Fruit fly (Drosophila melanogaster) whole organism, embryonic: ENCODE measurements around the gene CG3748.

Experiments used
- Abd-B ChIP-seq: fragments of 200-800 bp; sonication (Bioruptor generic); optimal IDR thresholded peaks from 2 replicates; lab custom pipeline; 2018; ENCODE audit warnings: missing biosample characterization, mild to moderate bottlenecking, missing genetic modification characterization, moderate library complexity
- Aef1 ChIP-seq: fragments of 200-800 bp; sonication (Bioruptor generic); IDR thresholded peaks from 3 replicates; pipeline ENCODE4 v1.3.6; 2022; ENCODE audit warnings: missing biosample characterization, missing genetic modification characterization
- Asciz ChIP-seq: fragments of 200-800 bp; sonication (Bioruptor generic); optimal IDR thresholded peaks from 2 replicates; lab custom pipeline; 2017; ENCODE audit warnings: missing biosample characterization, mild to moderate bottlenecking, missing genetic modification characterization, missing genetic modification reagents
- CG11247 ChIP-seq: fragments of 200-800 bp; sonication (Bioruptor generic); IDR thresholded peaks from 2 replicates; pipeline ENCODE4 v1.3.6; 2022; ENCODE audit warnings: missing biosample characterization, missing genetic modification characterization
- CG11456 ChIP-seq: fragments of 200-800 bp; sonication (Bioruptor generic); IDR thresholded peaks from 3 replicates; pipeline ENCODE4 v1.3.6; 2022; ENCODE audit warnings: missing biosample characterization, missing genetic modification characterization
- CG12155 ChIP-seq: fragments of 200-800 bp; sonication (Bioruptor generic); optimal IDR thresholded peaks from 3 replicates; lab custom pipeline; 2016; ENCODE audit warnings: missing biosample characterization, missing genetic modification characterization
- CG12219 ChIP-seq: fragments of 200-800 bp; sonication (Bioruptor generic); optimal IDR thresholded peaks from 3 replicates; lab custom pipeline; 2018; ENCODE audit warnings: missing biosample characterization, mild to moderate bottlenecking, missing genetic modification characterization
- CG1233 ChIP-seq: fragments of 200-800 bp; sonication (Bioruptor generic); optimal IDR thresholded peaks from 4 replicates; lab custom pipeline; 2018; ENCODE audit warnings: missing biosample characterization, mild to moderate bottlenecking, missing genetic modification characterization
- CG13296 ChIP-seq: fragments of 200-800 bp; sonication (Bioruptor generic); optimal IDR thresholded peaks from 3 replicates; lab custom pipeline; 2018; ENCODE audit warnings: missing biosample characterization, mild to moderate bottlenecking, missing genetic modification characterization
- CG13775 ChIP-seq: fragments of 200-800 bp; sonication (Bioruptor generic); optimal IDR thresholded peaks from 3 replicates; lab custom pipeline; 2017; ENCODE audit warnings: missing biosample characterization, mild to moderate bottlenecking, missing genetic modification characterization
- CG16863 ChIP-seq: fragments of 200-800 bp; sonication (Bioruptor generic); optimal IDR thresholded peaks from 3 replicates; lab custom pipeline; 2016; ENCODE audit warnings: missing biosample characterization, missing genetic modification characterization
- CG17568 ChIP-seq: fragments of 200-800 bp; sonication (Bioruptor generic); optimal IDR thresholded peaks from 2 replicates; lab custom pipeline; 2018; ENCODE audit warnings: missing biosample characterization, mild to moderate bottlenecking, missing genetic modification characterization, moderate library complexity
- CG17912 ChIP-seq: fragments of 200-800 bp; sonication (Bioruptor generic); optimal IDR thresholded peaks from 2 replicates; lab custom pipeline; 2018; ENCODE audit warnings: missing biosample characterization, mild to moderate bottlenecking, missing genetic modification characterization
- CG1832 ChIP-seq: fragments of 200-800 bp; sonication (Bioruptor generic); optimal IDR thresholded peaks from 2 replicates; lab custom pipeline; 2017; ENCODE audit warnings: missing biosample characterization, mild to moderate bottlenecking, missing genetic modification characterization, inconsistent platforms
- CG2712 ChIP-seq: fragments of 200-800 bp; optimal IDR thresholded peaks from 3 replicates; lab custom pipeline; 2019; ENCODE audit warnings: missing biosample characterization, mild to moderate bottlenecking, missing genetic modification characterization, moderate library complexity
- CG32772 ChIP-seq: fragments of 200-800 bp; sonication (Bioruptor generic); IDR thresholded peaks from 2 replicates; pipeline ENCODE4 v1.3.6; 2022; ENCODE audit warnings: missing biosample characterization, missing genetic modification characterization
- CG34376 ChIP-seq: fragments of 200-800 bp; sonication (Bioruptor generic); optimal IDR thresholded peaks from 2 replicates; lab custom pipeline; 2018; ENCODE audit warnings: missing biosample characterization, mild to moderate bottlenecking, missing genetic modification characterization
- CG43689 ChIP-seq: fragments of 200-800 bp; sonication (Bioruptor generic); IDR thresholded peaks from 2 replicates; pipeline ENCODE4 v1.3.6; 2022; ENCODE audit warnings: missing biosample characterization, missing genetic modification characterization
- CG6175 ChIP-seq: fragments of 200-800 bp; sonication (Bioruptor generic); IDR thresholded peaks from 3 replicates; pipeline ENCODE4 v1.3.6; 2022; ENCODE audit warnings: missing biosample characterization, missing genetic modification characterization
- CG7987 ChIP-seq: fragments of 200-800 bp; sonication (Bioruptor generic); optimal IDR thresholded peaks from 2 replicates; lab custom pipeline; 2018; ENCODE audit warnings: missing biosample characterization, mild to moderate bottlenecking, missing genetic modification characterization, moderate library complexity
- CG9215 ChIP-seq: fragments of 200-800 bp; sonication (Bioruptor generic); IDR thresholded peaks from 2 replicates; pipeline ENCODE4 v1.3.6; 2022; ENCODE audit warnings: missing biosample characterization, missing genetic modification characterization
- CG9797 ChIP-seq: fragments of 200-800 bp; sonication (Bioruptor generic); optimal IDR thresholded peaks from 3 replicates; lab custom pipeline; 2018; ENCODE audit warnings: missing biosample characterization, mild to moderate bottlenecking, missing genetic modification characterization
- CoRest ChIP-seq: fragments of 200-800 bp; sonication (Bioruptor generic); optimal IDR thresholded peaks from 3 replicates; lab custom pipeline; 2018; ENCODE audit warnings: missing biosample characterization, mild to moderate bottlenecking, missing genetic modification characterization, moderate library complexity
- D19B ChIP-seq: fragments of 200-800 bp; sonication (Bioruptor generic); optimal IDR thresholded peaks from 2 replicates; lab custom pipeline; 2017; ENCODE audit warnings: missing biosample characterization, mild to moderate bottlenecking, missing genetic modification characterization
- Dad ChIP-seq: fragments of 200-800 bp; sonication (Bioruptor generic); optimal IDR thresholded peaks from 3 replicates; lab custom pipeline; 2016; ENCODE audit warnings: missing biosample characterization, missing genetic modification characterization
- Fer3 ChIP-seq: fragments of 200-800 bp; sonication (Bioruptor generic); optimal IDR thresholded peaks from 2 replicates; lab custom pipeline; 2018; ENCODE audit warnings: missing biosample characterization, mild to moderate bottlenecking, missing genetic modification characterization, moderate library complexity
- HmgD ChIP-seq: fragments of 200-800 bp; sonication (Bioruptor generic); optimal IDR thresholded peaks from 3 replicates; lab custom pipeline; 2016; ENCODE audit warnings: missing biosample characterization, missing genetic modification characterization
- MTF-1 ChIP-seq: fragments of 200-800 bp; sonication (Bioruptor generic); optimal IDR thresholded peaks from 2 replicates; lab custom pipeline; 2018; ENCODE audit warnings: missing biosample characterization, mild to moderate bottlenecking, missing genetic modification characterization, borderline replicate concordance
- Nf-YB ChIP-seq: fragments of 200-800 bp; sonication (Bioruptor generic); optimal IDR thresholded peaks from 3 replicates; lab custom pipeline; 2019; ENCODE audit warnings: missing biosample characterization, mild to moderate bottlenecking, missing genetic modification characterization, moderate library complexity
- PHDP ChIP-seq: fragments of 200-800 bp; sonication (Bioruptor generic); optimal IDR thresholded peaks from 3 replicates; lab custom pipeline; 2018; ENCODE audit warnings: missing biosample characterization, mild to moderate bottlenecking, missing genetic modification characterization, moderate library complexity
- Spps ChIP-seq: fragments of 200-800 bp; sonication (Bioruptor generic); optimal IDR thresholded peaks from 2 replicates; lab custom pipeline; 2018; ENCODE audit warnings: missing biosample characterization, mild to moderate bottlenecking, missing genetic modification characterization
- Sry-δ ChIP-seq: fragments of 200-800 bp; sonication (Bioruptor generic); optimal IDR thresholded peaks from 2 replicates; lab custom pipeline; 2016; ENCODE audit warnings: missing biosample characterization, missing genetic modification characterization
- ash1 ChIP-seq: fragments of 200-800 bp; sonication (Bioruptor generic); optimal IDR thresholded peaks from 2 replicates; lab custom pipeline; 2018; ENCODE audit warnings: missing biosample characterization, mild to moderate bottlenecking, missing genetic modification characterization
- bbx ChIP-seq: fragments of 200-800 bp; sonication (Bioruptor generic); IDR thresholded peaks from 2 replicates; pipeline ENCODE4 v1.3.6; 2022; ENCODE audit warnings: missing biosample characterization, missing genetic modification characterization; ENCODE audit not compliant: partially characterized antibody
- cas ChIP-seq: fragments of 200-800 bp; sonication (Bioruptor generic); IDR thresholded peaks from 2 replicates; pipeline ENCODE4 v1.3.6; 2022; ENCODE audit warnings: missing biosample characterization, missing genetic modification characterization
- danr ChIP-seq: fragments of 200-800 bp; sonication (Bioruptor generic); IDR thresholded peaks from 2 replicates; pipeline ENCODE4 v1.3.6; 2022; ENCODE audit warnings: missing biosample characterization, missing genetic modification characterization
- dysf ChIP-seq: fragments of 200-800 bp; sonication (Bioruptor generic); IDR thresholded peaks from 3 replicates; pipeline ENCODE4 v1.3.6; 2022; ENCODE audit warnings: missing biosample characterization, missing genetic modification characterization
- fd102C ChIP-seq: fragments of 200-800 bp; sonication (Bioruptor generic); optimal IDR thresholded peaks from 2 replicates; lab custom pipeline; 2018; ENCODE audit warnings: missing biosample characterization, mild to moderate bottlenecking, missing genetic modification characterization, moderate library complexity
- fu2 ChIP-seq: fragments of 200-800 bp; sonication (Bioruptor generic); optimal IDR thresholded peaks from 2 replicates; lab custom pipeline; 2016; ENCODE audit warnings: missing biosample characterization, missing genetic modification characterization
- lab ChIP-seq: fragments of 200-800 bp; sonication (Bioruptor generic); optimal IDR thresholded peaks from 3 replicates; lab custom pipeline; 2017; ENCODE audit warnings: missing biosample characterization, missing genetic modification characterization, mild to moderate bottlenecking, moderate library complexity, missing genetic modification reagents
- nmo ChIP-seq: fragments of 200-800 bp; sonication (Bioruptor generic); optimal IDR thresholded peaks from 2 replicates; lab custom pipeline; 2018; ENCODE audit warnings: missing biosample characterization, mild to moderate bottlenecking, missing genetic modification characterization, moderate library complexity
- prd ChIP-seq, 3 experiments: fragments of >200 bp in 2 of 3; fragments of 200-800 bp in 1 of 3; sonication (Bioruptor generic) in 1 of 3; optimal IDR thresholded peaks in 2 of 3; IDR thresholded peaks in 1 of 3; 2 replicates in 2 of 3; 3 replicates in 1 of 3; pipeline versions ENCODE4 v1.3.6 to Lab custom; 2017 to 2022; ENCODE audit warnings: missing biosample characterization in 1 of 3, missing genetic modification characterization in 1 of 3
- repo ChIP-seq: fragments of 200-800 bp; sonication (Bioruptor generic); optimal IDR thresholded peaks from 2 replicates; lab custom pipeline; 2016; ENCODE audit warnings: missing biosample characterization, missing genetic modification characterization
- ro ChIP-seq: fragments of 200-800 bp; sonication (Bioruptor generic); IDR thresholded peaks from 2 replicates; pipeline ENCODE4 v1.3.6; 2022; ENCODE audit warnings: missing biosample characterization, missing genetic modification characterization
- scrt ChIP-seq: fragments of 200-800 bp; sonication (Bioruptor generic); optimal IDR thresholded peaks from 2 replicates; lab custom pipeline; 2018; ENCODE audit warnings: missing biosample characterization, mild to moderate bottlenecking, missing genetic modification characterization, moderate library complexity
- sisA ChIP-seq: fragments of 200-800 bp; sonication (Bioruptor generic); IDR thresholded peaks from 2 replicates; pipeline ENCODE4 v1.3.6; 2022; ENCODE audit warnings: missing biosample characterization, missing genetic modification characterization
- slp2 ChIP-seq: fragments of 200-800 bp; sonication (Bioruptor generic); optimal IDR thresholded peaks from 2 replicates; lab custom pipeline; 2016; ENCODE audit warnings: missing biosample characterization, missing genetic modification characterization
- sob ChIP-seq: fragments of 200-800 bp; sonication (Bioruptor generic); IDR thresholded peaks from 2 replicates; pipeline ENCODE4 v1.3.6; 2022; ENCODE audit warnings: missing biosample characterization, missing genetic modification characterization
- tgo ChIP-seq: fragments of 200-800 bp; sonication (Bioruptor generic); IDR thresholded peaks from 3 replicates; pipeline ENCODE4 v1.3.6; 2022; ENCODE audit warnings: missing biosample characterization, missing genetic modification characterization
- trem ChIP-seq: fragments of 200-800 bp; optimal IDR thresholded peaks from 3 replicates; lab custom pipeline; 2019; ENCODE audit warnings: missing biosample characterization, mild to moderate bottlenecking, missing genetic modification characterization, moderate library complexity

The CG3748 gene

dm6 chr2L:9387240-9387672 is 44.6 kb downstream of the CG3748 start, which contains the start of gene Aldh (continued):
- TF ChIP-seq fd102C (GFP tag; lab: Kevin White, UChicago) (no peak), Spps (tag; lab: Kevin White, UChicago) (no peak), CG12219 (GFP tag; lab: Kevin White, UChicago) (no peak), cas (GFP tag; lab: Robert Waterston, UW) (no peak), CG43689 (no peak), Abd-B (GFP tag; lab: Kevin White, UChicago) (no peak), CG17568 (GFP tag; lab: Kevin White, UChicago) (no peak), Aef1 (GFP tag; lab: Robert Waterston, UW) (no peak), dysf (GFP tag; lab: Robert Waterston, UW) (peak; percentile 53; the same call in 2 of the 3 replicates), prd (optimal IDR thresholded peaks at IDR 0.05; lab: Kevin White, UChicago) (no peak), prd (GFP tag; IDR thresholded peaks at IDR 0.05; lab: Robert Waterston, UW) (peak; percentile 37; the same call in 1 of the 3 replicates), HmgD (GFP tag; lab: Kevin White, UChicago) (no peak), sisA (GFP tag; lab: Robert Waterston, UW) (no peak), fu2 (GFP tag; lab: Kevin White, UChicago) (no peak), ro (GFP tag; lab: Robert Waterston, UW) (no peak), nmo (GFP tag; lab: Kevin White, UChicago) (peak; percentile 19), sob (GFP tag; lab: Robert Waterston, UW) (peak; percentile 40), Dad (GFP tag; lab: Kevin White, UChicago) (no peak), Sry-δ (GFP tag; lab: Kevin White, UChicago) (no peak), CG32772 (GFP tag; lab: Robert Waterston, UW) (0 out of 2 replicates have a peak, but pooled peaks have one; percentile 5), CG2712 (no peak), CG11247 (GFP tag; lab: Robert Waterston, UW) (no peak), ash1 (GFP tag; lab: Kevin White, UChicago) (no peak), CG13775 (GFP tag; lab: Kevin White, UChicago) (peak; percentile 27), PHDP (tag; lab: Kevin White, UChicago) (peak; percentile 62), Nf-YB (GFP tag; lab: Kevin White, UChicago) (no peak), CG7987 (GFP tag; lab: Kevin White, UChicago) (no peak), scrt (GFP tag; lab: Kevin White, UChicago) (peak; percentile 12), D19B (peak; percentile 43), MTF-1 (no peak), CoRest (peak; percentile 58), repo (GFP tag; lab: Kevin White, UChicago) (no peak), lab (GFP tag; lab: Kevin White, UChicago) (peak; percentile 52), CG9215 (peak; percentile 29; the same call in 1 of the 2 replicates), CG6175 (0 out of 3 replicates have a peak, but pooled peaks have one; percentile 34)

- TF ChIP-seq CG9797 (GFP tag; lab: Kevin White, UChicago) (no peak), bbx (no peak), CG13296 (GFP tag; lab: Kevin White, UChicago) (no peak), CG12155 (GFP tag; lab: Kevin White, UChicago) (peak; percentile 81), Fer3 (peak; percentile 78), CG1233 (peak; percentile 40), CG11456 (GFP tag; lab: Robert Waterston, UW) (peak; percentile 87), tgo (GFP tag; lab: Robert Waterston, UW) (peak; percentile 63; the same call in 2 of the 3 replicates), trem (tag; lab: Kevin White, UChicago) (no peak), CG16863 (GFP tag; lab: Kevin White, UChicago) (peak; percentile 23), CG17912 (no peak), CG34376 (no peak), danr (GFP tag; lab: Robert Waterston, UW) (peak; percentile 52; the same call in 1 of the 2 replicates), slp2 (GFP tag; lab: Kevin White, UChicago) (peak; percentile 93), Asciz (GFP tag; lab: Kevin White, UChicago) (no peak), CG1832 (GFP tag; lab: Kevin White, UChicago) (no peak)
These were observed 45.5 kb downstream of the CG3748 start for dm6 chr2L:9388013-9388605.
